Worm (Caenorhabditis elegans): ENCODE data around the gene nep-5.

DNA sequence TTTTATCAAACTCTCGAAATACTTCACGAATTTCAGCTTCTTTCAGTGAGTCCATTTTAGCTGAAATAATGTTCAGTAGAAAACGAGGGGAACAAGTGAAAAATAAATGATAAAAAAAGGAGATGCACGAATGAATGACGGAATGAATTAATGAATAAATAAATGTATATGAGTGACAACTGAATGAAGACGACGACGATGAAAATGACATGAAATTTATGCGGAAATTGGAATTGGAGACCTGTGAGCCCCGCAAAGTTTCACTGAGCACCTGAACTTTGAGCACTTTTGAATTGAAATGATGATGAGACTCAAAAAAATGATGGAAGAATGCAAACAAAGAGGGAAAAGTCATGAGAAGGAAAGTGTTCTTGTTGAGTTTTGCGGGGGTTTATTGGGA, 6.0 kb upstream of the nep-5 start, which contains the start of gene cal-8:
- TF ChIP-seq ceh-82 (tag; optimal IDR thresholded peaks at IDR 0.05) (no peak), mdl-1 (tag; optimal IDR thresholded peaks at IDR 0.05) (no peak)

Data from whole organism, L1 larva.